Worm (Caenorhabditis elegans) whole organism, midembryonic: ENCODE measurements around the gene ttr-47.

ENCODE experiments used
- cog-1 ChIP-seq: sonication (generic microtip); optimal IDR thresholded peaks from 2 replicates; lab custom pipeline; 2016; ENCODE audit warnings: missing genetic modification characterization, missing compliant biosample characterization
- flt-1 ChIP-seq: fragments of 200-800 bp; sonication (Bioruptor generic); IDR thresholded peaks from 2 replicates; pipeline ENCODE4 v1.3.6; 2022; ENCODE audit warnings: missing genetic modification characterization, missing compliant biosample characterization
- tab-1 ChIP-seq: fragments of 200-800 bp; sonication (Bioruptor generic); IDR thresholded peaks from 2 replicates; pipeline ENCODE4 v1.3.6; 2022; ENCODE audit warnings: missing genetic modification characterization, missing compliant biosample characterization

DNA sequence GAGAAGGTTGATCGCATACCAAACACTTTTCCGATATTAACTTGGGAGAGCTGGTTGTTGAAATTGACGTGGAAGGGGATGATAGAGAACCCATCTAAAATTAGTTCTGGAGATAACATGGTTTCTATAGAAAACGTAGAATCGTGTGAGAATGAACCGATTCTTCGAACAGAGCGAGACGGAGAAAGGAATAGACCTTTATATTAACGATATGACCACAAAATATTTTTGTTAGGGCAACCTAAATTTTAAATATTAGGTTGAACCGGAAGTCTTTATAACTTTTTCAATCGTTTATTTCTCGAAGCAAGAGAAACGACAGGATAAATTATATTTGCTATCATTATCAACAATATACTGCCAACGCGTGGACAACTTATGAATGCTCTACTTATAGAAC, 43.2 kb downstream of the ttr-47 start, which contains the start of gene nhr-219:
- TF ChIP-seq tab-1 (GFP tag; lab: Robert Waterston, UW) (no peak), cog-1 (tag; lab: Kevin White, UChicago) (no peak), flt-1 (GFP tag; lab: Robert Waterston, UW) (no peak)
